Worm (Caenorhabditis elegans) whole organism, L2 larva: Measurements from ENCODE around the gene cut-2.

Experiments
- C34F6.9 ChIP-seq: fragments of 150-350 bp; optimal IDR thresholded peaks from 2 replicates; lab custom pipeline; 2014; ENCODE audit warnings: missing biosample characterization, missing genetic modification characterization
- F13H6.1 ChIP-seq: sonication (generic microtip); optimal IDR thresholded peaks from 2 replicates; lab custom pipeline; 2016; ENCODE audit warnings: missing genetic modification characterization, missing compliant biosample characterization
- R02D3.7 ChIP-seq: fragments of 150-350 bp; optimal IDR thresholded peaks from 2 replicates; lab custom pipeline; 2014; ENCODE audit warnings: missing biosample characterization, missing genetic modification characterization
- Y55F3AM.14 ChIP-seq: fragments of 200-800 bp; sonication (Bioruptor generic); optimal IDR thresholded peaks from 2 replicates; lab custom pipeline; 2018; ENCODE audit warnings: mild to moderate bottlenecking, missing genetic modification characterization, missing compliant biosample characterization
- ZK546.5 ChIP-seq: sonication (generic microtip); optimal IDR thresholded peaks from 2 replicates; lab custom pipeline; 2017; ENCODE audit warnings: missing biosample characterization, missing genetic modification characterization
- alr-1 ChIP-seq: fragments of 150-350 bp; optimal IDR thresholded peaks from 2 replicates; lab custom pipeline; 2014; ENCODE audit warnings: missing biosample characterization, missing genetic modification characterization
- aly-2 ChIP-seq: fragments of 150-350 bp; optimal IDR thresholded peaks from 2 replicates; lab custom pipeline; 2014; ENCODE audit warnings: missing biosample characterization, missing genetic modification characterization
- ama-1 ChIP-seq: fragments of 150-350 bp; optimal IDR thresholded peaks from 2 replicates; lab custom pipeline; 2018; ENCODE audit warnings: inconsistent platforms
- blmp-1 ChIP-seq: sonication (generic microtip); optimal IDR thresholded peaks from 2 replicates; lab custom pipeline; 2017; ENCODE audit warnings: missing genetic modification characterization, mild to moderate bottlenecking, missing compliant biosample characterization, antibody characterized with exemption, moderate library complexity; ENCODE audit not compliant: insufficient read depth
- ceh-16 ChIP-seq: fragments of 150-350 bp; optimal IDR thresholded peaks from 2 replicates; lab custom pipeline; 2014; ENCODE audit warnings: missing biosample characterization, missing genetic modification characterization
- crh-2 ChIP-seq: sonication (generic microtip); optimal IDR thresholded peaks from 2 replicates; lab custom pipeline; 2017; ENCODE audit warnings: missing biosample characterization, missing genetic modification characterization
- dmd-4 ChIP-seq: sonication (generic microtip); optimal IDR thresholded peaks from 2 replicates; lab custom pipeline; 2017; ENCODE audit warnings: missing biosample characterization, missing genetic modification characterization
- egl-27 ChIP-seq: sonication (generic microtip); optimal IDR thresholded peaks from 3 replicates; lab custom pipeline; 2017; ENCODE audit warnings: missing biosample characterization, missing genetic modification reagents, missing genetic modification characterization
- elt-1 ChIP-seq: fragments of 150-350 bp; optimal IDR thresholded peaks from 2 replicates; lab custom pipeline; 2014; ENCODE audit warnings: missing biosample characterization, missing genetic modification characterization
- elt-3 ChIP-seq: sonication (generic microtip); optimal IDR thresholded peaks from 2 replicates; lab custom pipeline; 2017; ENCODE audit warnings: missing biosample characterization, missing genetic modification characterization
- fos-1 ChIP-seq: fragments of 150-350 bp; optimal IDR thresholded peaks from 2 replicates; lab custom pipeline; 2014; ENCODE audit warnings: missing biosample characterization, missing genetic modification characterization
- gmeb-1 ChIP-seq: fragments of 150-350 bp; optimal IDR thresholded peaks from 2 replicates; lab custom pipeline; 2014; ENCODE audit warnings: missing biosample characterization, missing genetic modification characterization
- lin-11 ChIP-seq: fragments of 150-350 bp; sonication (generic microtip); optimal IDR thresholded peaks from 2 replicates; lab custom pipeline; 2014; ENCODE audit warnings: missing biosample characterization, missing genetic modification characterization, inconsistent platforms, mixed read lengths
- lin-13 ChIP-seq: fragments of 150-350 bp; optimal IDR thresholded peaks from 2 replicates; lab custom pipeline; 2014; ENCODE audit warnings: missing biosample characterization, missing genetic modification reagents, missing genetic modification characterization
- lin-39 ChIP-seq: fragments of 150-350 bp; optimal IDR thresholded peaks from 2 replicates; lab custom pipeline; 2014; ENCODE audit warnings: missing biosample characterization, missing genetic modification reagents, missing genetic modification characterization
- lsy-2 ChIP-seq, 2 experiments: fragments of 150-350 bp in 1 of 2; sonication (generic microtip) in 1 of 2; optimal IDR thresholded peaks; 2 replicates each; lab custom pipeline; 2014 to 2017; ENCODE audit warnings: missing biosample characterization in 2 of 2, missing genetic modification characterization in 2 of 2
- mab-5 ChIP-seq: fragments of 150-350 bp; optimal IDR thresholded peaks from 2 replicates; lab custom pipeline; 2014; ENCODE audit warnings: missing biosample characterization, missing genetic modification characterization
- mbf-1 ChIP-seq: sonication (generic microtip); optimal IDR thresholded peaks from 2 replicates; lab custom pipeline; 2017; ENCODE audit warnings: missing biosample characterization, missing genetic modification characterization
- mdl-1 ChIP-seq, 2 experiments: fragments of 150-350 bp in 1 of 2; sonication (generic microtip) in 1 of 2; optimal IDR thresholded peaks; 2 replicates each; lab custom pipeline; 2017; ENCODE audit warnings: missing biosample characterization in 2 of 2, missing genetic modification characterization in 2 of 2
- nhr-10 ChIP-seq: sonication (generic microtip); optimal IDR thresholded peaks from 2 replicates; lab custom pipeline; 2017; ENCODE audit warnings: missing biosample characterization, missing genetic modification characterization
- nhr-11 ChIP-seq: fragments of 150-350 bp; optimal IDR thresholded peaks from 2 replicates; lab custom pipeline; 2014; ENCODE audit warnings: missing biosample characterization, missing genetic modification characterization
- nhr-129 ChIP-seq: fragments of 150-350 bp; optimal IDR thresholded peaks from 2 replicates; lab custom pipeline; 2014; ENCODE audit warnings: missing biosample characterization, missing genetic modification characterization
- nhr-21 ChIP-seq: fragments of 150-350 bp; optimal IDR thresholded peaks from 2 replicates; lab custom pipeline; 2014; ENCODE audit warnings: missing biosample characterization, missing genetic modification characterization
- nhr-23 ChIP-seq: fragments of 150-350 bp; optimal IDR thresholded peaks from 2 replicates; lab custom pipeline; 2014; ENCODE audit warnings: missing biosample characterization, missing genetic modification reagents, missing genetic modification characterization
- nhr-25 ChIP-seq: fragments of 150-350 bp; sonication (generic microtip); optimal IDR thresholded peaks from 3 replicates; lab custom pipeline; 2014; ENCODE audit warnings: missing biosample characterization, missing genetic modification characterization
- nhr-77 ChIP-seq: fragments of 150-350 bp; optimal IDR thresholded peaks from 2 replicates; lab custom pipeline; 2014; ENCODE audit warnings: missing biosample characterization, missing genetic modification characterization
- peb-1 ChIP-seq: fragments of 150-350 bp; optimal IDR thresholded peaks from 2 replicates; lab custom pipeline; 2014; ENCODE audit warnings: missing biosample characterization, missing genetic modification characterization
- sem-4 ChIP-seq: fragments of 150-350 bp; optimal IDR thresholded peaks from 2 replicates; lab custom pipeline; 2014; ENCODE audit warnings: missing biosample characterization, missing genetic modification reagents, missing genetic modification characterization
- skn-1 ChIP-seq: sonication (generic microtip); optimal IDR thresholded peaks from 2 replicates; lab custom pipeline; 2017; ENCODE audit warnings: missing biosample characterization, missing genetic modification characterization
- sma-3 ChIP-seq: sonication (generic microtip); optimal IDR thresholded peaks from 2 replicates; lab custom pipeline; 2016; ENCODE audit warnings: missing genetic modification reagents, missing genetic modification characterization, missing compliant biosample characterization
- sma-9 ChIP-seq, 2 experiments: fragments of 150-350 bp in 1 of 2; sonication (generic microtip) in 1 of 2; optimal IDR thresholded peaks; 2 replicates each; lab custom pipeline; 2014 to 2016; ENCODE audit warnings: missing genetic modification characterization in 2 of 2, mild to moderate bottlenecking in 1 of 2, missing biosample characterization in 1 of 2, missing compliant biosample characterization in 1 of 2, missing genetic modification reagents in 1 of 2, moderate library complexity in 1 of 2
- unc-39 ChIP-seq: fragments of 150-350 bp; optimal IDR thresholded peaks from 2 replicates; lab custom pipeline; 2014; ENCODE audit warnings: missing biosample characterization, missing genetic modification characterization
- unc-55 ChIP-seq: fragments of 150-350 bp; sonication (generic microtip); optimal IDR thresholded peaks from 3 replicates; lab custom pipeline; 2014; ENCODE audit warnings: missing biosample characterization, missing genetic modification reagents, missing genetic modification characterization
- unc-62 ChIP-seq: fragments of 150-350 bp; optimal IDR thresholded peaks from 2 replicates; lab custom pipeline; 2014; ENCODE audit warnings: missing biosample characterization, missing genetic modification reagents, missing genetic modification characterization
- zag-1 ChIP-seq: fragments of 150-350 bp; optimal IDR thresholded peaks from 2 replicates; lab custom pipeline; 2014; ENCODE audit warnings: missing biosample characterization, missing genetic modification characterization
- ztf-1 ChIP-seq: fragments of 200-800 bp; sonication (Bioruptor generic); conservative IDR thresholded peaks from 2 replicates; pipeline ENCODE4 v1.3.6; 2022; ENCODE audit warnings: missing genetic modification characterization, missing compliant biosample characterization
- ztf-11 ChIP-seq: sonication (generic microtip); optimal IDR thresholded peaks from 2 replicates; lab custom pipeline; 2017; ENCODE audit warnings: missing biosample characterization, missing genetic modification characterization
- ztf-4 ChIP-seq: fragments of 150-350 bp; optimal IDR thresholded peaks from 2 replicates; lab custom pipeline; 2014; ENCODE audit warnings: missing biosample characterization, missing genetic modification characterization

Gene cut-2

ce11 chrV:13374532-13374931, 40.2 kb upstream of the cut-2 start (continued):
- TF ChIP-seq crh-2 (tag; lab: Kevin White, UChicago), result peak; percentile 58

ce11 chrV:13375861-13376260, 38.9 kb upstream of the cut-2 start:
- peak; percentile 24 for TF ChIP-seq fos-1 (tag; lab: Kevin White, UChicago)
- TF ChIP-seq aly-2 (tag; lab: Kevin White, UChicago), result no peak
- TF ChIP-seq ceh-16 (tag; lab: Kevin White, UChicago), result peak; percentile 68
- no peak for TF ChIP-seq nhr-10 (tag; lab: Kevin White, UChicago)
- peak; percentile 17 for TF ChIP-seq sma-3 (GFP tag; lab: Kevin White, UChicago)
- peak; percentile 7 for TF ChIP-seq lin-13 (GFP tag; lab: Kevin White, UChicago)
- TF ChIP-seq egl-27 (tag; lab: Kevin White, UChicago), result peak; percentile 59
- TF ChIP-seq nhr-129, result peak; percentile 13
- TF ChIP-seq blmp-1 (tag; lab: Kevin White, UChicago), result peak; percentile 22
- peak; percentile 79 for TF ChIP-seq nhr-25 (tag; lab: Kevin White, UChicago)
- peak in 1 of 2 experiments; percentile 15 for TF ChIP-seq lsy-2 (tag; optimal IDR thresholded peaks at IDR 0.05; lab: Kevin White, UChicago)
- no peak for TF ChIP-seq elt-1
- TF ChIP-seq F13H6.1 (tag; lab: Kevin White, UChicago), result peak; percentile 62
- TF ChIP-seq sma-9 (GFP tag; optimal IDR thresholded peaks at IDR 0.05; lab: Kevin White, UChicago), result peak; percentile 43
- no peak for TF ChIP-seq sma-9 (tag; optimal IDR thresholded peaks at IDR 0.05; lab: Kevin White, UChicago)

ce11 chrV:13377130-13377529, 37.6 kb upstream of the cut-2 start:
- TF ChIP-seq mab-5 (tag; lab: Kevin White, UChicago) (no peak), aly-2 (tag; lab: Kevin White, UChicago) (no peak), R02D3.7 (tag; lab: Kevin White, UChicago) (no peak), sma-9 (GFP tag; optimal IDR thresholded peaks at IDR 0.05; lab: Kevin White, UChicago) (peak; percentile 51), sma-9 (tag; optimal IDR thresholded peaks at IDR 0.05; lab: Kevin White, UChicago) (no peak), gmeb-1 (peak; percentile 27), fos-1 (tag; lab: Kevin White, UChicago) (peak; percentile 55), nhr-77 (tag; lab: Kevin White, UChicago) (no peak), egl-27 (tag; lab: Kevin White, UChicago) (no peak), nhr-21 (tag; lab: Kevin White, UChicago) (no peak), ztf-11 (tag; lab: Kevin White, UChicago) (no peak), crh-2 (tag; lab: Kevin White, UChicago) (peak; percentile 85), lin-13 (GFP tag; lab: Kevin White, UChicago) (no peak), nhr-10 (tag; lab: Kevin White, UChicago) (no peak), Y55F3AM.14 (GFP tag; lab: Kevin White, UChicago) (no peak), lin-39 (no peak), dmd-4 (tag; lab: Kevin White, UChicago) (no peak), unc-39 (tag; lab: Kevin White, UChicago) (no peak), nhr-11 (tag; lab: Kevin White, UChicago) (no peak), nhr-129 (no peak), ztf-1 (GFP tag; lab: Robert Waterston, UW) (no peak), peb-1 (tag; lab: Kevin White, UChicago) (no peak), alr-1 (no peak), F13H6.1 (tag; lab: Kevin White, UChicago) (peak; percentile 25), lin-11 (tag; lab: Kevin White, UChicago) (no peak), skn-1 (tag; lab: Kevin White, UChicago) (no peak), elt-3 (tag; lab: Kevin White, UChicago) (no peak), C34F6.9 (tag; lab: Kevin White, UChicago) (no peak), ceh-16 (tag; lab: Kevin White, UChicago) (no peak), elt-1 (no peak), ZK546.5 (tag; lab: Kevin White, UChicago) (no peak), nhr-23 (tag; lab: Kevin White, UChicago) (no peak), nhr-25 (tag; lab: Kevin White, UChicago) (no peak), unc-62 (GFP tag; lab: Kevin White, UChicago) (no peak), ama-1 (lab: Kevin White, UChicago) (no peak), mbf-1 (tag; lab: Kevin White, UChicago) (no peak), ztf-4 (tag; lab: Kevin White, UChicago) (no peak), unc-55 (GFP tag; lab: Kevin White, UChicago) (no peak), lsy-2 (tag; optimal IDR thresholded peaks at IDR 0.05; lab: Kevin White, UChicago) (no peak), zag-1 (tag; lab: Kevin White, UChicago) (no peak), mdl-1 (tag; optimal IDR thresholded peaks at IDR 0.05; lab: Kevin White, UChicago) (no peak), sma-3 (GFP tag; lab: Kevin White, UChicago) (no peak), sem-4 (tag; lab: Kevin White, UChicago) (no peak)
- TF ChIP-seq, all 48 proteins: peak for 5
